Worm (Caenorhabditis elegans) whole organism, mixed stage, embryonic: ENCODE data around the gene mth-2.

Experiments
- blmp-1 ChIP-seq: fragments of 150-350 bp; optimal IDR thresholded peaks from 2 replicates; lab custom pipeline; 2014; ENCODE audit warnings: missing biosample characterization, missing genetic modification characterization
- mab-5 ChIP-seq: fragments of 150-350 bp; optimal IDR thresholded peaks from 2 replicates; lab custom pipeline; 2014; ENCODE audit warnings: missing biosample characterization, missing genetic modification characterization
- mep-1 ChIP-seq: fragments of 150-350 bp; optimal IDR thresholded peaks from 2 replicates; lab custom pipeline; 2017; ENCODE audit warnings: missing biosample characterization, missing genetic modification reagents, missing genetic modification characterization, inconsistent platforms
- nhr-2 ChIP-seq: fragments of 150-350 bp; optimal IDR thresholded peaks from 2 replicates; lab custom pipeline; 2014; ENCODE audit warnings: missing biosample characterization, missing genetic modification characterization
- sptf-1 ChIP-seq: sonication (generic microtip); optimal IDR thresholded peaks from 2 replicates; lab custom pipeline; 2017; ENCODE audit warnings: mild to moderate bottlenecking, missing genetic modification characterization, moderate library complexity, missing compliant biosample characterization
- unc-39 ChIP-seq: fragments of 150-350 bp; optimal IDR thresholded peaks from 2 replicates; lab custom pipeline; 2014; ENCODE audit warnings: missing biosample characterization, missing genetic modification characterization
- unc-62 ChIP-seq: fragments of 150-350 bp; optimal IDR thresholded peaks from 2 replicates; lab custom pipeline; 2014; ENCODE audit warnings: missing biosample characterization, missing genetic modification reagents, missing genetic modification characterization

ce11 chrII:4228112-4228770 is 34.1 kb upstream of the mth-2 start:
- TF ChIP-seq blmp-1 (tag; lab: Kevin White, UChicago) (no peak), sptf-1 (tag; lab: Kevin White, UChicago) (no peak), nhr-2 (tag; lab: Kevin White, UChicago) (no peak), unc-39 (no peak), mep-1 (no peak), mab-5 (tag; lab: Kevin White, UChicago) (no peak), unc-62 (GFP tag; lab: Kevin White, UChicago) (no peak)
